Fruit fly (Drosophila melanogaster) whole organism, pupa: ENCODE measurements around the gene hh.
A peak's percentile ranks its signal among the peaks of the same experiment; 100 is the strongest.

Experiments used
- CG10348 ChIP-seq: fragments of 200-800 bp; sonication (Bioruptor generic); IDR thresholded peaks from 2 replicates; pipeline ENCODE4 v1.3.6; 2022; ENCODE audit warnings: missing biosample characterization, missing genetic modification characterization
- CG12605 ChIP-seq: fragments of 200-800 bp; sonication (Bioruptor generic); IDR thresholded peaks from 2 replicates; pipeline ENCODE4 v1.3.6; 2022; ENCODE audit warnings: missing biosample characterization, missing genetic modification characterization
- CG13204 ChIP-seq: fragments of 200-800 bp; sonication (Bioruptor generic); optimal IDR thresholded peaks from 2 replicates; lab custom pipeline; 2018; ENCODE audit warnings: missing biosample characterization, mild to moderate bottlenecking, missing genetic modification characterization, moderate library complexity
- CG14655 ChIP-seq: fragments of 200-800 bp; sonication (Bioruptor generic); optimal IDR thresholded peaks from 3 replicates; lab custom pipeline; 2017; ENCODE audit warnings: mild to moderate bottlenecking, missing biosample characterization, missing genetic modification reagents, missing genetic modification characterization
- CG15710 ChIP-seq: fragments of 200-800 bp; sonication (Bioruptor generic); optimal IDR thresholded peaks from 2 replicates; lab custom pipeline; 2018; ENCODE audit warnings: missing biosample characterization, mild to moderate bottlenecking, missing genetic modification characterization, moderate library complexity
- CG17806 ChIP-seq: fragments of 200-800 bp; sonication (Bioruptor generic); optimal IDR thresholded peaks from 2 replicates; lab custom pipeline; 2018; ENCODE audit warnings: missing biosample characterization, mild to moderate bottlenecking, missing genetic modification characterization, moderate library complexity
- CG32121 ChIP-seq: fragments of 200-800 bp; sonication (Bioruptor generic); IDR thresholded peaks from 2 replicates; pipeline ENCODE4 v1.3.6; 2022; ENCODE audit warnings: missing biosample characterization, missing genetic modification characterization
- CG34367 ChIP-seq: fragments of 200-800 bp; sonication (Bioruptor generic); optimal IDR thresholded peaks from 2 replicates; lab custom pipeline; 2018; ENCODE audit warnings: missing biosample characterization, mild to moderate bottlenecking, missing genetic modification characterization
- CG4496 ChIP-seq: fragments of 200-800 bp; sonication (Bioruptor generic); IDR thresholded peaks from 3 replicates; pipeline ENCODE4 v1.3.6; 2022; ENCODE audit warnings: missing biosample characterization, missing genetic modification characterization
- CG8159 ChIP-seq: fragments of 200-800 bp; sonication (Bioruptor generic); optimal IDR thresholded peaks from 3 replicates; lab custom pipeline; 2018; ENCODE audit warnings: missing biosample characterization, mild to moderate bottlenecking, missing genetic modification characterization, moderate library complexity
- CG8301 ChIP-seq: fragments of 200-800 bp; sonication (Bioruptor generic); optimal IDR thresholded peaks from 2 replicates; lab custom pipeline; 2018; ENCODE audit warnings: missing biosample characterization, mild to moderate bottlenecking, missing genetic modification characterization
- CG9948 ChIP-seq: fragments of 200-800 bp; sonication (Bioruptor generic); optimal IDR thresholded peaks from 2 replicates; lab custom pipeline; 2018; ENCODE audit warnings: missing biosample characterization, mild to moderate bottlenecking, missing genetic modification characterization, moderate library complexity
- D1 ChIP-seq: fragments of 200-800 bp; sonication (Bioruptor generic); optimal IDR thresholded peaks from 2 replicates; lab custom pipeline; 2018; ENCODE audit warnings: missing biosample characterization, mild to moderate bottlenecking, missing genetic modification characterization, moderate library complexity
- EcR ChIP-seq: fragments of 200-800 bp; sonication (Bioruptor generic); optimal IDR thresholded peaks from 3 replicates; lab custom pipeline; 2019; ENCODE audit warnings: missing biosample characterization, missing genetic modification characterization, mild to moderate bottlenecking, moderate library complexity, missing genetic modification reagents
- Ets98B ChIP-seq: fragments of 200-800 bp; sonication (Bioruptor generic); IDR thresholded peaks from 2 replicates; pipeline ENCODE4 v1.3.6; 2022; ENCODE audit warnings: missing biosample characterization, missing genetic modification characterization
- Pif1A ChIP-seq: fragments of 200-800 bp; sonication (Bioruptor generic); optimal IDR thresholded peaks from 3 replicates; lab custom pipeline; 2016; ENCODE audit warnings: missing biosample characterization, missing genetic modification characterization
- Pif1B ChIP-seq: fragments of 200-800 bp; sonication (Bioruptor generic); optimal IDR thresholded peaks from 3 replicates; lab custom pipeline; 2016; ENCODE audit warnings: missing biosample characterization, missing genetic modification characterization
- Snoo ChIP-seq: fragments of 200-800 bp; sonication (Bioruptor generic); optimal IDR thresholded peaks from 3 replicates; lab custom pipeline; 2017; ENCODE audit warnings: missing biosample characterization, mild to moderate bottlenecking, missing genetic modification characterization, inconsistent platforms
- fd96Ca ChIP-seq: fragments of 200-800 bp; sonication (Bioruptor generic); IDR thresholded peaks from 3 replicates; pipeline ENCODE4 v1.3.6; 2022; ENCODE audit warnings: missing biosample characterization, missing genetic modification characterization
- gl ChIP-seq: fragments of 200-800 bp; sonication (Bioruptor generic); optimal IDR thresholded peaks from 2 replicates; lab custom pipeline; 2018; ENCODE audit warnings: missing biosample characterization, mild to moderate bottlenecking, missing genetic modification characterization
- rn ChIP-seq: fragments of 200-800 bp; sonication (Bioruptor generic); IDR thresholded peaks from 2 replicates; pipeline ENCODE4 v1.3.6; 2022; ENCODE audit warnings: missing biosample characterization, missing genetic modification characterization

The hh gene

dm6 chr3R:23147058-23147457 lies 5.4 kb upstream of the hh start:
- TF ChIP-seq CG34367 (tag; lab: Kevin White, UChicago) (no peak), CG9948 (no peak), Pif1A (GFP tag; lab: Kevin White, UChicago) (no peak), Ets98B (GFP tag; lab: Robert Waterston, UW) (no peak), gl (no peak), D1 (no peak), CG10348 (GFP tag; lab: Robert Waterston, UW) (no peak), CG17806 (tag; lab: Kevin White, UChicago) (no peak)
- TF ChIP-seq, all 21 proteins: peak for 0

dm6 chr3R:23145681-23146080 lies 4.0 kb upstream of the hh start:
- no peak for TF ChIP-seq Pif1B (GFP tag; lab: Kevin White, UChicago)
- no peak for TF ChIP-seq CG13204 (GFP tag; lab: Kevin White, UChicago)
- no peak for TF ChIP-seq Pif1A (GFP tag; lab: Kevin White, UChicago)
- no peak for TF ChIP-seq CG12605 (GFP tag; lab: Robert Waterston, UW)
- no peak for TF ChIP-seq CG10348 (GFP tag; lab: Robert Waterston, UW)
- TF ChIP-seq EcR (GFP tag; lab: Kevin White, UChicago): no peak
- TF ChIP-seq CG9948: no peak
- TF ChIP-seq rn: no peak
- no peak for TF ChIP-seq Ets98B (GFP tag; lab: Robert Waterston, UW)
- no peak for TF ChIP-seq Snoo (tag; lab: Kevin White, UChicago)
- TF ChIP-seq gl: no peak
- no peak for TF ChIP-seq fd96Ca (GFP tag; lab: Robert Waterston, UW)
- TF ChIP-seq CG17806 (tag; lab: Kevin White, UChicago): no peak
- TF ChIP-seq CG14655 (GFP tag; lab: Kevin White, UChicago): no peak
- no peak for TF ChIP-seq CG8159 (tag; lab: Kevin White, UChicago)
- no peak for TF ChIP-seq CG8301 (tag; lab: Kevin White, UChicago)
- TF ChIP-seq CG4496 (GFP tag; lab: Robert Waterston, UW): no peak

dm6 chr3R:23144654-23145053 lies 2.9 kb upstream of the hh start:
- TF ChIP-seq rn: no peak
- TF ChIP-seq CG9948: no peak
- no peak for TF ChIP-seq D1
- no peak for TF ChIP-seq CG4496 (GFP tag; lab: Robert Waterston, UW)
- TF ChIP-seq Snoo (tag; lab: Kevin White, UChicago): no peak
- TF ChIP-seq CG14655 (GFP tag; lab: Kevin White, UChicago): peak; percentile 15
- peak; percentile 38 for TF ChIP-seq CG15710 (tag; lab: Kevin White, UChicago)
- TF ChIP-seq EcR (GFP tag; lab: Kevin White, UChicago): peak; percentile 25
- no peak for TF ChIP-seq Pif1B (GFP tag; lab: Kevin White, UChicago)
- TF ChIP-seq CG8159 (tag; lab: Kevin White, UChicago): no peak
- no peak for TF ChIP-seq Ets98B (GFP tag; lab: Robert Waterston, UW)
- no peak for TF ChIP-seq gl
- no peak for TF ChIP-seq Pif1A (GFP tag; lab: Kevin White, UChicago)
- no peak for TF ChIP-seq fd96Ca (GFP tag; lab: Robert Waterston, UW)
- peak; percentile 13 for TF ChIP-seq CG17806 (tag; lab: Kevin White, UChicago)
- no peak for TF ChIP-seq CG8301 (tag; lab: Kevin White, UChicago)
- TF ChIP-seq CG10348 (GFP tag; lab: Robert Waterston, UW): no peak
- TF ChIP-seq CG32121 (GFP tag; lab: Robert Waterston, UW): no peak
- no peak for TF ChIP-seq CG34367 (tag; lab: Kevin White, UChicago)
- no peak for TF ChIP-seq CG12605 (GFP tag; lab: Robert Waterston, UW)
- no peak for TF ChIP-seq CG13204 (GFP tag; lab: Kevin White, UChicago)

- TF ChIP-seq fd96Ca (GFP tag; lab: Robert Waterston, UW) (no peak), Snoo (tag; lab: Kevin White, UChicago) (no peak), CG8301 (tag; lab: Kevin White, UChicago) (no peak), CG34367 (tag; lab: Kevin White, UChicago) (no peak), D1 (no peak), CG13204 (GFP tag; lab: Kevin White, UChicago) (no peak), CG14655 (GFP tag; lab: Kevin White, UChicago) (no peak), gl (no peak), EcR (GFP tag; lab: Kevin White, UChicago) (no peak), CG12605 (GFP tag; lab: Robert Waterston, UW) (no peak), CG32121 (GFP tag; lab: Robert Waterston, UW) (no peak), CG15710 (tag; lab: Kevin White, UChicago) (no peak), CG8159 (tag; lab: Kevin White, UChicago) (no peak), CG4496 (GFP tag; lab: Robert Waterston, UW) (no peak), CG17806 (tag; lab: Kevin White, UChicago) (no peak)
These were observed 1.7 kb upstream of the hh start for dm6 chr3R:23143440-23143839.

- no peak for TF ChIP-seq CG14655 (GFP tag; lab: Kevin White, UChicago)
- no peak for TF ChIP-seq CG8301 (tag; lab: Kevin White, UChicago)
- no peak for TF ChIP-seq CG4496 (GFP tag; lab: Robert Waterston, UW)
- no peak for TF ChIP-seq D1
- no peak for TF ChIP-seq Snoo (tag; lab: Kevin White, UChicago)
- TF ChIP-seq CG13204 (GFP tag; lab: Kevin White, UChicago): no peak
- TF ChIP-seq fd96Ca (GFP tag; lab: Robert Waterston, UW): no peak
- TF ChIP-seq CG9948: no peak
- no peak for TF ChIP-seq EcR (GFP tag; lab: Kevin White, UChicago)
- no peak for TF ChIP-seq CG8159 (tag; lab: Kevin White, UChicago)
- no peak for TF ChIP-seq CG15710 (tag; lab: Kevin White, UChicago)
- no peak for TF ChIP-seq CG17806 (tag; lab: Kevin White, UChicago)
- TF ChIP-seq, all 21 proteins: peak for 0
These were observed 593 bp downstream of the hh start for dm6 chr3R:23141113-23141512.
